Worm (Caenorhabditis elegans) whole organism, L1 larva: ENCODE data around the gene T16G12.3.
A peak's percentile ranks its signal among the peaks of the same experiment; 100 is the strongest.
"Not testable (repeated sequence)": the region's sequence is repeated elsewhere in the genome, so short reads cannot be mapped to it uniquely, and the experiment has no call there.

Source experiments
- C04F5.9 ChIP-seq: sonication (generic microtip); optimal IDR thresholded peaks from 2 replicates; lab custom pipeline; 2016; ENCODE audit warnings: missing genetic modification characterization, missing compliant biosample characterization
- C34B4.2 ChIP-seq: sonication (generic microtip); optimal IDR thresholded peaks from 2 replicates; lab custom pipeline; 2017; ENCODE audit warnings: mild to moderate bottlenecking, missing genetic modification characterization, missing compliant biosample characterization
- aha-1 ChIP-seq: fragments of 150-350 bp; optimal IDR thresholded peaks from 2 replicates; lab custom pipeline; 2014; ENCODE audit warnings: missing biosample characterization, missing genetic modification characterization
- alr-1 ChIP-seq: fragments of 200-800 bp; sonication (Bioruptor generic); optimal IDR thresholded peaks from 2 replicates; lab custom pipeline; 2018; ENCODE audit warnings: borderline replicate concordance, mild to moderate bottlenecking, missing genetic modification characterization, missing compliant biosample characterization
- aly-2 ChIP-seq: fragments of 150-350 bp; optimal IDR thresholded peaks from 2 replicates; lab custom pipeline; 2014; ENCODE audit warnings: missing biosample characterization, missing genetic modification characterization
- ceh-63 ChIP-seq: fragments of 200-800 bp; sonication (Bioruptor generic); optimal IDR thresholded peaks from 2 replicates; lab custom pipeline; 2018; ENCODE audit warnings: mild to moderate bottlenecking, missing genetic modification characterization, missing compliant biosample characterization
- ceh-8 ChIP-seq: fragments of 200-800 bp; sonication (Bioruptor generic); optimal IDR thresholded peaks from 2 replicates; lab custom pipeline; 2018; ENCODE audit warnings: mild to moderate bottlenecking, missing genetic modification characterization, moderate library complexity, missing compliant biosample characterization
- ceh-82 ChIP-seq, 3 experiments: fragments of 150-350 bp in 1 of 3; sonication (generic microtip) in 2 of 3; optimal IDR thresholded peaks; 2 replicates each; lab custom pipeline; 2014 to 2017; ENCODE audit warnings: missing biosample characterization in 3 of 3, missing genetic modification characterization in 3 of 3
- ces-1 ChIP-seq: fragments of 150-350 bp; optimal IDR thresholded peaks from 2 replicates; lab custom pipeline; 2014; ENCODE audit warnings: missing biosample characterization, missing genetic modification reagents, missing genetic modification characterization
- dpl-1 ChIP-seq, 3 experiments: fragments of 150-350 bp in 2 of 3; sonication (generic microtip) in 1 of 3; optimal IDR thresholded peaks; 2 replicates each; lab custom pipeline; 2014 to 2017; ENCODE audit warnings: missing biosample characterization in 3 of 3, missing genetic modification characterization in 3 of 3, missing genetic modification reagents in 3 of 3
- elt-2 ChIP-seq: sonication (generic microtip); optimal IDR thresholded peaks from 2 replicates; lab custom pipeline; 2016; ENCODE audit warnings: missing genetic modification characterization, mild to moderate bottlenecking, inconsistent platforms, missing compliant biosample characterization, missing genetic modification reagents
- fkh-10 ChIP-seq: sonication (generic microtip); optimal IDR thresholded peaks from 2 replicates; lab custom pipeline; 2017; ENCODE audit warnings: missing biosample characterization, missing genetic modification reagents, missing genetic modification characterization
- fkh-4 ChIP-seq: sonication (generic microtip); optimal IDR thresholded peaks from 2 replicates; lab custom pipeline; 2016; ENCODE audit warnings: missing compliant biosample characterization, missing genetic modification characterization, borderline replicate concordance
- fkh-8 ChIP-seq: sonication (generic microtip); optimal IDR thresholded peaks from 2 replicates; lab custom pipeline; 2016; ENCODE audit warnings: mild to moderate bottlenecking, missing genetic modification characterization, missing compliant biosample characterization
- fos-1 ChIP-seq: fragments of 150-350 bp; optimal IDR thresholded peaks from 2 replicates; lab custom pipeline; 2014; ENCODE audit warnings: missing biosample characterization, missing genetic modification characterization
- hlh-17 ChIP-seq: fragments of 200-800 bp; sonication (Bioruptor generic); optimal IDR thresholded peaks from 2 replicates; lab custom pipeline; 2018; ENCODE audit warnings: missing genetic modification characterization, mild to moderate bottlenecking, missing compliant biosample characterization, moderate library complexity, borderline replicate concordance
- hpl-2 ChIP-seq: fragments of 150-350 bp; optimal IDR thresholded peaks from 2 replicates; lab custom pipeline; 2014; ENCODE audit warnings: missing biosample characterization, missing genetic modification reagents, missing genetic modification characterization
- isw-1 ChIP-seq: fragments of 200-800 bp; sonication (Bioruptor generic); IDR thresholded peaks from 2 replicates; pipeline ENCODE4 v1.3.6; 2022; ENCODE audit warnings: missing genetic modification characterization, missing compliant biosample characterization
- lin-13 ChIP-seq: fragments of 150-350 bp; optimal IDR thresholded peaks from 2 replicates; lab custom pipeline; 2014; ENCODE audit warnings: missing biosample characterization, missing genetic modification reagents, missing genetic modification characterization
- lin-14 ChIP-seq: fragments of 200-800 bp; sonication (Bioruptor generic); optimal IDR thresholded peaks from 2 replicates; lab custom pipeline; 2018; ENCODE audit warnings: mild to moderate bottlenecking, missing genetic modification characterization, moderate library complexity, missing compliant biosample characterization
- lin-39 ChIP-seq: fragments of 150-350 bp; optimal IDR thresholded peaks from 2 replicates; lab custom pipeline; 2014; ENCODE audit warnings: missing biosample characterization, missing genetic modification reagents, missing genetic modification characterization
- nhr-11 ChIP-seq: fragments of 150-350 bp; optimal IDR thresholded peaks from 2 replicates; lab custom pipeline; 2014; ENCODE audit warnings: missing biosample characterization, missing genetic modification characterization
- nhr-237 ChIP-seq: fragments of 150-350 bp; optimal IDR thresholded peaks from 2 replicates; lab custom pipeline; 2014; ENCODE audit warnings: missing biosample characterization, missing genetic modification characterization
- nhr-28 ChIP-seq: fragments of 150-350 bp; optimal IDR thresholded peaks from 2 replicates; lab custom pipeline; 2014; ENCODE audit warnings: missing biosample characterization, missing genetic modification characterization
- nhr-71 ChIP-seq: sonication (generic microtip); optimal IDR thresholded peaks from 2 replicates; lab custom pipeline; 2016; ENCODE audit warnings: mild to moderate bottlenecking, missing genetic modification characterization, moderate library complexity, missing compliant biosample characterization
- nhr-76 ChIP-seq: sonication (generic microtip); optimal IDR thresholded peaks from 2 replicates; lab custom pipeline; 2017; ENCODE audit warnings: missing biosample characterization, missing genetic modification characterization
- nhr-84 ChIP-seq: sonication (generic microtip); optimal IDR thresholded peaks from 2 replicates; lab custom pipeline; 2017; ENCODE audit warnings: missing biosample characterization, missing genetic modification characterization
- pqm-1 ChIP-seq: sonication (generic microtip); optimal IDR thresholded peaks from 3 replicates; lab custom pipeline; 2017; ENCODE audit warnings: missing biosample characterization, missing genetic modification characterization
- tbx-2 ChIP-seq: sonication (generic microtip); optimal IDR thresholded peaks from 2 replicates; lab custom pipeline; 2016; ENCODE audit warnings: missing genetic modification characterization, missing compliant biosample characterization
- unc-130 ChIP-seq: fragments of 150-350 bp; optimal IDR thresholded peaks from 2 replicates; lab custom pipeline; 2017; ENCODE audit warnings: missing biosample characterization, missing genetic modification characterization, inconsistent platforms
- xbp-1 ChIP-seq: sonication (generic microtip); optimal IDR thresholded peaks from 2 replicates; lab custom pipeline; 2016; ENCODE audit warnings: missing genetic modification characterization, missing compliant biosample characterization
- zip-4 ChIP-seq: fragments of 200-800 bp; sonication (Bioruptor generic); optimal IDR thresholded peaks from 2 replicates; lab custom pipeline; 2018; ENCODE audit warnings: mild to moderate bottlenecking, missing genetic modification characterization, moderate library complexity, missing compliant biosample characterization
- ztf-4 ChIP-seq: fragments of 150-350 bp; optimal IDR thresholded peaks from 2 replicates; lab custom pipeline; 2014; ENCODE audit warnings: missing biosample characterization, missing genetic modification characterization

T16G12.3 gene

DNA sequence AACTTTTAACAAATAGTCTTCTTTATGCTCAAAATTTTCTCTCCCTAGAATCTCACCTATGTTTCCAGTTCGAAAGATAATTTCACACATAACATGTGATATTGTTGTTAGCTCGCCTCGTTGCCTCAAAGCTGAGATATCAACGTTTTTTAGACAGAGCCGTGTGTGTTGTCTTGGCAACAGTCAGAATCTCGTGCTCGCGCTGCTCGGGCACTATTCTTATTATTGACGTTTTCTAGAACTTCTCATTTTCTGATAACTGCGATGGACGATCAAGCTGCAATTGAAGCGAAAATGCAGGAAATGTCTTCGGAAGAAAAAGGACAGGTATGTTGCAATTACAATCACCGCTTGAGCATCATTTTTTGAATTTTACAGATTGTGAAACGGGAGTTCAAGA lies 14.6 kb upstream of the T16G12.3 start, which contains the start of gene xbx-3 (continued):
- TF ChIP-seq ztf-4 (tag; lab: Kevin White, UChicago), result peak; percentile 34

DNA sequence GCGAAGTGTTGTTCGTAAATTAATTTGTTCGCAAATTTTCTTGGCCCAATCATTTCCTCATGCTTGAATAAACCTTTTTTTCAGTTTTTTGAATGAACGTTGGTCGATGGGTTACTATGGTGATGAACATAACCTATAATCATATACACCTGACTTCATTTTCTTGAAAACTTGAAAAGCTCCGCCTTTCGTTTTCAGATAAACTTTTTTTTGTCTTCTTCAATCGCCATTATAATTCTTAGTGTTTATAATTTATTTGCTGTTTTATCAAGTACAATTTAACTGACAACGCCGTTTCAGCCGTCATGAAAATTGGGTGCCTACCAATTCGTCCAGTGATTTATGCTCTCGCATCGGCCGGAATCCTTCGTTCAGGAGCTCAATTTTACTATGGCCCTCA lies 13.3 kb upstream of the T16G12.3 start, which contains the start of gene M04D8.7:
Gene M04D8.7, plus strand, starts transcription at position 301 of the 400 bp plus-strand sequence.
- peak; percentile 41 for TF ChIP-seq fkh-8
- no peak for TF ChIP-seq ceh-82 (tag; optimal IDR thresholded peaks at IDR 0.05; lab: Kevin White, UChicago)
- peak; percentile 12 for TF ChIP-seq nhr-71 (tag; lab: Kevin White, UChicago)

DNA sequence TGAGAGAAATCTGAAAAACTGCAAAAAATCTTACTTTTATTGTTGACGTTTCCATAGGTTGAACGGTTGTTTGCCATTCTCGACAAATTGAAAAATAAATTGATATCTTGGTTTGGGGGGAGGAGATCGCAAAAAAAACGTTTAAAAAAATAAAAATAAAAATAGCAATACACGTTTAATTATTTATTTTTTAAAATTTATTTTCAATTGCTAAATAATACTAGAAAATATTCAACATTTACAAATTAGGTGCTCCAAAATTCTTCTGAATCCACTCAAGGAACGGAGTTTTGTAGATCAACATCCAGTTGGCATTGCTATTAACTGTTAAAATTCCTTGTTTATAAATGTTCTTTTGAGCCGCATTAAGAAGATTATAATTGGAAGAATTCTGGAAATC lies 10.4 kb upstream of the T16G12.3 start, which contains the start of gene T16G12.7:
Gene T16G12.7, minus strand, starts transcription at position 101 of the 400 bp plus-strand sequence.
- TF ChIP-seq alr-1 (tag; lab: Kevin White, UChicago), result no peak
- TF ChIP-seq ceh-8 (GFP tag; lab: Kevin White, UChicago), result no peak

- TF ChIP-seq ztf-4 (tag; lab: Kevin White, UChicago) (no peak), aha-1 (no peak), nhr-11 (tag; lab: Kevin White, UChicago) (no peak), xbp-1 (no peak), nhr-237 (tag; lab: Kevin White, UChicago) (no peak), C34B4.2 (tag; lab: Kevin White, UChicago) (no peak), dpl-1 (GFP tag; optimal IDR thresholded peaks at IDR 0.05; lab: Kevin White, UChicago) (no peak), elt-2 (peak; percentile 61)
These were observed 739 bp upstream of the T16G12.3 start, which contains the start of gene T16G12.1 for ce11 chrIII:10049682-10050081. TSS of gene T16G12.1 (minus strand) at chrIII:10049857.

ce11 chrIII:10053312-10053711 lies 2.9 kb downstream of the T16G12.3 start, which contains the start of gene T16G12.12:
TSS of gene T16G12.12 (plus strand) at chrIII:10053612.
- not testable (repeated sequence) for TF ChIP-seq zip-4 (GFP tag; lab: Kevin White, UChicago); unc-130 (tag; lab: Kevin White, UChicago); ces-1 (GFP tag; lab: Kevin White, UChicago)

ce11 chrIII:10056033-10056432 lies 5.6 kb downstream of the T16G12.3 start, which contains the start of gene T16G12.10:
TSS of gene T16G12.10 (minus strand) at chrIII:10056133.
- no peak for TF ChIP-seq C04F5.9 (tag; lab: Kevin White, UChicago)
- TF ChIP-seq fos-1 (tag; lab: Kevin White, UChicago), result no peak
- no peak for TF ChIP-seq fkh-4 (tag; lab: Kevin White, UChicago)
- TF ChIP-seq hpl-2 (GFP tag; lab: Kevin White, UChicago), result no peak
- TF ChIP-seq C34B4.2 (tag; lab: Kevin White, UChicago), result no peak
- no peak for TF ChIP-seq aly-2 (tag; lab: Kevin White, UChicago)
- no peak for TF ChIP-seq nhr-237 (tag; lab: Kevin White, UChicago)
- TF ChIP-seq nhr-76 (tag; lab: Kevin White, UChicago), result no peak
- TF ChIP-seq isw-1 (GFP tag; lab: Robert Waterston, UW), result no peak
- no peak for TF ChIP-seq lin-39 (tag; lab: Kevin White, UChicago)
- TF ChIP-seq tbx-2 (tag; lab: Kevin White, UChicago), result no peak

ce11 chrIII:10057518-10057917 lies 7.1 kb downstream of the T16G12.3 start, which contains the start of gene T16G12.4:
TSS of gene T16G12.4 (plus strand) at chrIII:10057818.
- TF ChIP-seq lin-39 (tag; lab: Kevin White, UChicago), result no peak
- TF ChIP-seq lin-13 (GFP tag; lab: Kevin White, UChicago), result no peak
- no peak for TF ChIP-seq nhr-28 (tag; lab: Kevin White, UChicago)
- TF ChIP-seq ceh-82 (tag; optimal IDR thresholded peaks at IDR 0.05; lab: Kevin White, UChicago), result no peak
- TF ChIP-seq ceh-8 (GFP tag; lab: Kevin White, UChicago), result no peak
- no peak for TF ChIP-seq fkh-4 (tag; lab: Kevin White, UChicago)
- TF ChIP-seq ceh-63, result no peak
- no peak for TF ChIP-seq nhr-84 (tag; lab: Kevin White, UChicago)
- TF ChIP-seq lin-14, result no peak
- TF ChIP-seq hlh-17 (GFP tag; lab: Kevin White, UChicago), result no peak
- TF ChIP-seq tbx-2 (tag; lab: Kevin White, UChicago), result no peak
- TF ChIP-seq fkh-10, result no peak
- TF ChIP-seq ces-1 (GFP tag; lab: Kevin White, UChicago), result no peak
- TF ChIP-seq pqm-1 (tag; lab: Kevin White, UChicago), result no peak
